Worm (Caenorhabditis elegans): ENCODE data around the gene abi-1.

abi-1 gene

ce11 chrIII:5721888-5722287 is 29.3 kb upstream of the abi-1 start (continued):
- peak; percentile 35; the same call in 1 of the 2 replicates for TF ChIP-seq hmg-1.1 (GFP tag; IDR thresholded peaks at IDR 0.05)
- no peak for TF ChIP-seq daf-8 (GFP tag; IDR thresholded peaks at IDR 0.05)
- TF ChIP-seq set-16 (GFP tag; IDR thresholded peaks at IDR 0.05): no peak
- TF ChIP-seq nhr-76 (tag; optimal IDR thresholded peaks at IDR 0.05): no peak
- TF ChIP-seq unc-39 (tag; optimal IDR thresholded peaks at IDR 0.05): no peak
- no peak for TF ChIP-seq zag-1 (tag; optimal IDR thresholded peaks at IDR 0.05)
- TF ChIP-seq ctbp-1 (GFP tag; IDR thresholded peaks at IDR 0.05): no peak
- no peak for TF ChIP-seq nhr-42 (GFP tag; IDR thresholded peaks at IDR 0.05)
- TF ChIP-seq hlh-11 (tag; optimal IDR thresholded peaks at IDR 0.05): peak; percentile 61
- TF ChIP-seq ceh-62 (tag; optimal IDR thresholded peaks at IDR 0.05): no peak
- TF ChIP-seq lim-7 (GFP tag; IDR thresholded peaks at IDR 0.05): no peak
- TF ChIP-seq nhr-48 (tag; optimal IDR thresholded peaks at IDR 0.05): peak; percentile 63
- TF ChIP-seq sdz-12 (GFP tag; optimal IDR thresholded peaks at IDR 0.05): no peak
- TF ChIP-seq lsy-2 (tag; optimal IDR thresholded peaks at IDR 0.05): peak in 1 of 2 experiments; percentile 81
- peak; percentile 11 for TF ChIP-seq nhr-6 (tag; optimal IDR thresholded peaks at IDR 0.05)
- TF ChIP-seq ceh-44 (GFP tag; IDR thresholded peaks at IDR 0.05): 0 out of 2 replicates have a peak, but pooled peaks have one; percentile 27
- TF ChIP-seq attf-4 (tag; optimal IDR thresholded peaks at IDR 0.05): no peak
- TF ChIP-seq ZK546.5 (tag; optimal IDR thresholded peaks at IDR 0.05): no peak
- TF ChIP-seq zip-11 (GFP tag; IDR thresholded peaks at IDR 0.05): no peak
- TF ChIP-seq ces-1 (GFP tag; optimal IDR thresholded peaks at IDR 0.05): no peak
- peak; percentile 95 for TF ChIP-seq aha-1 (tag)
- TF ChIP-seq F37D6.2 (tag; optimal IDR thresholded peaks at IDR 0.05): no peak
- no peak for TF ChIP-seq ama-1 (optimal IDR thresholded peaks at IDR 0.05)
- TF ChIP-seq madf-9 (GFP tag; conservative IDR thresholded peaks at IDR 0.05): peak; percentile 52
- TF ChIP-seq ceh-32 (tag; optimal IDR thresholded peaks at IDR 0.05; ENCODE audit: poor library complexity): no peak
- no peak for TF ChIP-seq lir-3 (tag; optimal IDR thresholded peaks at IDR 0.05)
- peak; percentile 56 for TF ChIP-seq rbr-2 (tag; optimal IDR thresholded peaks at IDR 0.05)
- TF ChIP-seq pqm-1 (tag; optimal IDR thresholded peaks at IDR 0.05): peak; percentile 59
- peak; percentile 56; the same call in 1 of the 2 replicates for TF ChIP-seq arid-1 (GFP tag; conservative IDR thresholded peaks at IDR 0.05)
- no peak for TF ChIP-seq D1046.2 (GFP tag; IDR thresholded peaks at IDR 0.05)
- TF ChIP-seq ztf-7 (tag; optimal IDR thresholded peaks at IDR 0.05): peak; percentile 55
- TF ChIP-seq ceh-20 (GFP tag; IDR thresholded peaks at IDR 0.05): no peak
- TF ChIP-seq mep-1 (tag; optimal IDR thresholded peaks at IDR 0.05): peak; percentile 58
- TF ChIP-seq dve-1 (tag; optimal IDR thresholded peaks at IDR 0.05; ENCODE audit: insufficient read depth): peak; percentile 94
- no peak for TF ChIP-seq F44E2.7 (GFP tag; IDR thresholded peaks at IDR 0.05)
- no peak for TF ChIP-seq cey-2 (tag; optimal IDR thresholded peaks at IDR 0.05; ENCODE audit: borderline replicate concordance, insufficient read depth)
- no peak for TF ChIP-seq snpc-1.2 (GFP tag; IDR thresholded peaks at IDR 0.05)
- TF ChIP-seq ztf-11 (tag; optimal IDR thresholded peaks at IDR 0.05): no peak
- peak; percentile 48 for TF ChIP-seq nhr-77 (tag; optimal IDR thresholded peaks at IDR 0.05)
- TF ChIP-seq aly-2 (tag; optimal IDR thresholded peaks at IDR 0.05): no peak
- TF ChIP-seq daf-16 (GFP tag; optimal IDR thresholded peaks at IDR 0.05): peak in 1 of 2 experiments; percentile 36
- peak; percentile 49 for TF ChIP-seq daf-16 (tag; optimal IDR thresholded peaks at IDR 0.05)
- TF ChIP-seq dmd-9 (GFP tag; IDR thresholded peaks at IDR 0.05): 0 out of 2 replicates have a peak, but pooled peaks have one; percentile 19
- TF ChIP-seq Y48G9A.11 (GFP tag; IDR thresholded peaks at IDR 0.05): peak; percentile 36; the same call in 1 of the 2 replicates
- TF ChIP-seq lin-13 (GFP tag; optimal IDR thresholded peaks at IDR 0.05): no peak
- TF ChIP-seq zfp-2 (tag; optimal IDR thresholded peaks at IDR 0.05): no peak
- peak; percentile 66 for TF ChIP-seq lin-38 (GFP tag; IDR thresholded peaks at IDR 0.05)
- no peak for TF ChIP-seq snpc-4 (tag; optimal IDR thresholded peaks at IDR 0.05)
- TF ChIP-seq unc-62 (GFP tag; optimal IDR thresholded peaks at IDR 0.05 in 1 of 2): no peak
- TF ChIP-seq unc-62 (tag; optimal IDR thresholded peaks at IDR 0.05): no peak
- no peak for TF ChIP-seq fkh-10 (GFP tag; optimal IDR thresholded peaks at IDR 0.05)
- no peak for TF ChIP-seq madf-5 (GFP tag; IDR thresholded peaks at IDR 0.05)
- TF ChIP-seq fos-1 (tag; optimal IDR thresholded peaks at IDR 0.05): no peak
